Worm (Caenorhabditis elegans) whole organism, late embryonic: Measurements from ENCODE around the gene sdz-13.

Experiments
- C38D4.7 ChIP-seq: fragments of 200-800 bp; sonication (Bioruptor generic); optimal IDR thresholded peaks from 2 replicates; lab custom pipeline; 2018; ENCODE audit warnings: mild to moderate bottlenecking, missing genetic modification characterization, moderate library complexity, missing compliant biosample characterization
- K02D7.2 ChIP-seq: sonication (generic microtip); optimal IDR thresholded peaks from 2 replicates; lab custom pipeline; 2017; ENCODE audit warnings: mild to moderate bottlenecking, missing genetic modification characterization, missing compliant biosample characterization
- K09A11.1 ChIP-seq: sonication (generic microtip); optimal IDR thresholded peaks from 2 replicates; lab custom pipeline; 2017; ENCODE audit warnings: antibody characterized with exemption, mild to moderate bottlenecking, missing genetic modification characterization, missing compliant biosample characterization; ENCODE audit not compliant: insufficient read depth
- T23F11.4 ChIP-seq: fragments of 200-800 bp; sonication (Bioruptor generic); optimal IDR thresholded peaks from 2 replicates; lab custom pipeline; 2018; ENCODE audit warnings: mild to moderate bottlenecking, missing genetic modification characterization, missing compliant biosample characterization
- Y22D7AL.16 ChIP-seq: sonication (generic microtip); optimal IDR thresholded peaks from 2 replicates; lab custom pipeline; 2016; ENCODE audit warnings: missing genetic modification characterization, missing compliant biosample characterization
- ama-1 ChIP-seq: fragments of 150-350 bp; optimal IDR thresholded peaks from 2 replicates; lab custom pipeline; 2014
- ceh-18 ChIP-seq: sonication (generic microtip); optimal IDR thresholded peaks from 2 replicates; lab custom pipeline; 2016; ENCODE audit warnings: missing genetic modification characterization, missing compliant biosample characterization
- ceh-2 ChIP-seq: sonication (generic microtip); optimal IDR thresholded peaks from 2 replicates; lab custom pipeline; 2016; ENCODE audit warnings: missing genotype, missing genetic modification characterization, missing compliant biosample characterization
- ceh-22 ChIP-seq: sonication (generic microtip); optimal IDR thresholded peaks from 2 replicates; lab custom pipeline; 2017; ENCODE audit warnings: missing biosample characterization, missing genetic modification characterization
- ceh-24 ChIP-seq: sonication (generic microtip); optimal IDR thresholded peaks from 2 replicates; lab custom pipeline; 2016; ENCODE audit warnings: mild to moderate bottlenecking, missing genetic modification characterization, missing compliant biosample characterization
- ceh-31 ChIP-seq: sonication (generic microtip); optimal IDR thresholded peaks from 2 replicates; lab custom pipeline; 2016; ENCODE audit warnings: missing genetic modification characterization, missing compliant biosample characterization
- ceh-34 ChIP-seq: sonication (generic microtip); optimal IDR thresholded peaks from 2 replicates; lab custom pipeline; 2016; ENCODE audit warnings: mild to moderate bottlenecking, missing genetic modification characterization, missing compliant biosample characterization
- ceh-45 ChIP-seq: fragments of 200-800 bp; sonication (Bioruptor generic); IDR thresholded peaks from 2 replicates; pipeline ENCODE4 v1.3.6; 2022; ENCODE audit warnings: missing genetic modification reagents, missing genetic modification characterization, missing compliant biosample characterization
- ceh-48 ChIP-seq: sonication (generic microtip); optimal IDR thresholded peaks from 2 replicates; lab custom pipeline; 2016; ENCODE audit warnings: missing genetic modification characterization, inconsistent platforms, missing compliant biosample characterization
- ceh-6 ChIP-seq: fragments of 200-800 bp; sonication (Bioruptor generic); optimal IDR thresholded peaks from 2 replicates; lab custom pipeline; 2018; ENCODE audit warnings: mild to moderate bottlenecking, missing genetic modification characterization, missing compliant biosample characterization
- ceh-9 ChIP-seq: sonication (generic microtip); optimal IDR thresholded peaks from 2 replicates; lab custom pipeline; 2016; ENCODE audit warnings: mild to moderate bottlenecking, missing genetic modification characterization, inconsistent platforms, missing compliant biosample characterization
- dve-1 ChIP-seq: sonication (generic microtip); optimal IDR thresholded peaks from 2 replicates; lab custom pipeline; 2017; ENCODE audit warnings: antibody characterized with exemption, mild to moderate bottlenecking, missing genetic modification characterization, missing compliant biosample characterization
- elt-4 ChIP-seq: sonication (generic microtip); optimal IDR thresholded peaks from 2 replicates; lab custom pipeline; 2016; ENCODE audit warnings: missing genetic modification characterization, missing compliant biosample characterization
- eyg-1 ChIP-seq: sonication (generic microtip); optimal IDR thresholded peaks from 2 replicates; lab custom pipeline; 2016; ENCODE audit warnings: missing genotype, missing genetic modification characterization, missing compliant biosample characterization
- fax-1 ChIP-seq: sonication (generic microtip); optimal IDR thresholded peaks from 2 replicates; lab custom pipeline; 2016; ENCODE audit warnings: missing genotype, missing genetic modification characterization, missing compliant biosample characterization
- fkh-6 ChIP-seq: sonication (generic microtip); optimal IDR thresholded peaks from 2 replicates; lab custom pipeline; 2016; ENCODE audit warnings: missing genetic modification characterization, missing compliant biosample characterization
- gmeb-2 ChIP-seq: sonication (generic microtip); optimal IDR thresholded peaks from 2 replicates; lab custom pipeline; 2016; ENCODE audit warnings: missing genetic modification characterization, inconsistent platforms, missing compliant biosample characterization
- hlh-13 ChIP-seq: fragments of 200-800 bp; sonication (Bioruptor generic); optimal IDR thresholded peaks from 2 replicates; lab custom pipeline; 2018; ENCODE audit warnings: mild to moderate bottlenecking, missing genetic modification characterization, missing compliant biosample characterization
- hlh-15 ChIP-seq: sonication (generic microtip); optimal IDR thresholded peaks from 2 replicates; lab custom pipeline; 2016; ENCODE audit warnings: missing genetic modification characterization, missing compliant biosample characterization
- hlh-30 ChIP-seq: sonication (generic microtip); optimal IDR thresholded peaks from 2 replicates; lab custom pipeline; 2017; ENCODE audit warnings: antibody characterized with exemption, missing genetic modification characterization, missing compliant biosample characterization; ENCODE audit not compliant: insufficient read depth
- nfya-1 ChIP-seq: sonication (generic microtip); optimal IDR thresholded peaks from 2 replicates; lab custom pipeline; 2017; ENCODE audit warnings: missing genetic modification characterization, mild to moderate bottlenecking, missing compliant biosample characterization, antibody characterized with exemption, moderate library complexity
- nhr-11 ChIP-seq: fragments of 150-350 bp; optimal IDR thresholded peaks from 2 replicates; lab custom pipeline; 2014; ENCODE audit warnings: missing biosample characterization, missing genetic modification characterization
- nhr-232 ChIP-seq: sonication (generic microtip); optimal IDR thresholded peaks from 2 replicates; lab custom pipeline; 2016; ENCODE audit warnings: missing genetic modification characterization, missing compliant biosample characterization
- npax-4 ChIP-seq: sonication (generic microtip); optimal IDR thresholded peaks from 2 replicates; lab custom pipeline; 2016; ENCODE audit warnings: missing genetic modification characterization, missing compliant biosample characterization
- odd-2 ChIP-seq: sonication (generic microtip); optimal IDR thresholded peaks from 2 replicates; lab custom pipeline; 2017; ENCODE audit warnings: antibody characterized with exemption, mild to moderate bottlenecking, missing genetic modification characterization, missing compliant biosample characterization
- pat-9 ChIP-seq: fragments of 200-800 bp; sonication (Bioruptor generic); optimal IDR thresholded peaks from 2 replicates; lab custom pipeline; 2018; ENCODE audit warnings: mild to moderate bottlenecking, missing genetic modification characterization, moderate library complexity, missing compliant biosample characterization
- pha-2 ChIP-seq: sonication (generic microtip); optimal IDR thresholded peaks from 2 replicates; lab custom pipeline; 2017; ENCODE audit warnings: mild to moderate bottlenecking, missing genetic modification characterization, missing compliant biosample characterization
- pros-1 ChIP-seq: fragments of 150-350 bp; optimal IDR thresholded peaks from 2 replicates; lab custom pipeline; 2014; ENCODE audit warnings: missing biosample characterization, missing genetic modification reagents, missing genetic modification characterization
- rnt-1 ChIP-seq: sonication (generic microtip); optimal IDR thresholded peaks from 2 replicates; lab custom pipeline; 2016; ENCODE audit warnings: missing genetic modification characterization, missing compliant biosample characterization
- sdc-2 ChIP-seq: sonication (generic microtip); optimal IDR thresholded peaks from 2 replicates; lab custom pipeline; 2016; ENCODE audit warnings: missing genotype, missing genetic modification characterization, missing compliant biosample characterization
- sox-2 ChIP-seq: fragments of 200-800 bp; sonication (Bioruptor generic); IDR thresholded peaks from 2 replicates; pipeline ENCODE4 v1.3.6; 2022; ENCODE audit warnings: missing genetic modification reagents, missing genetic modification characterization, missing compliant biosample characterization
- syd-9 ChIP-seq: sonication (generic microtip); optimal IDR thresholded peaks from 2 replicates; lab custom pipeline; 2016; ENCODE audit warnings: mild to moderate bottlenecking, missing genetic modification characterization, moderate library complexity, missing compliant biosample characterization
- tbx-7 ChIP-seq: sonication (generic microtip); optimal IDR thresholded peaks from 2 replicates; lab custom pipeline; 2016; ENCODE audit warnings: missing genotype, missing genetic modification characterization, missing compliant biosample characterization
- unc-3 ChIP-seq, 2 experiments: fragments of 200-800 bp in 1 of 2; sonication (Bioruptor generic) in 1 of 2; sonication (generic microtip) in 1 of 2; conservative IDR thresholded peaks in 1 of 2; optimal IDR thresholded peaks in 1 of 2; 2 replicates each; pipeline versions ENCODE4 v1.3.6 to Lab custom; 2016 to 2022; ENCODE audit warnings: missing compliant biosample characterization in 2 of 2, missing genetic modification characterization in 2 of 2, missing genetic modification reagents in 1 of 2
- unc-55 ChIP-seq: sonication (generic microtip); optimal IDR thresholded peaks from 2 replicates; lab custom pipeline; 2017; ENCODE audit warnings: missing biosample characterization, missing genetic modification reagents, missing genetic modification characterization
- zip-5 ChIP-seq: sonication (generic microtip); optimal IDR thresholded peaks from 2 replicates; lab custom pipeline; 2016; ENCODE audit warnings: missing genetic modification characterization, missing compliant biosample characterization
- ztf-16 ChIP-seq: sonication (generic microtip); optimal IDR thresholded peaks from 2 replicates; lab custom pipeline; 2017; ENCODE audit warnings: missing genetic modification characterization, missing compliant biosample characterization

Gene sdz-13

DNA sequence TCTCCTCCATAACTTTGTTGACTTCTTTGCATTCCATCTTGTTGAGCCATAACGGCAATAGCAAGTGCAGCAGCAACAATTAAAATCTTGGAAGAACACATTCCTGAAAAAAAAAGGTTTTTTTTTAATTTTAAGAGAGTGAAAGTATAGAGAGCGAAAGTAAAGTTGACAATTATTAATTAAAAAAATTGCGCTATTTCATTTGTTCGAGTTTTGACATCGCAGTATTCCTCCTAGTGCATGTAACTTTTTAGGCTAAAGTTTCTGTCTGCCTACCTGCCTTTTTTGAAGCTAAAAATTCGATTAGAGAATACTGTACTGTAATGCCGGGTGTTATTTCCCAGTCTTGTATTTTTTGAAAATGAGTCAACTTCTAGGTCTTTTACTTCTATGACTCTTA, 12.6 kb upstream of the sdz-13 start, which contains the start of gene srlf-12:
srlf-12 (minus strand) TSS at position 101 of the 400 bp plus-strand sequence.
- no peak for TF ChIP-seq ceh-6 (GFP tag; lab: Kevin White, UChicago)
- TF ChIP-seq K09A11.1 (tag; lab: Kevin White, UChicago): no peak
- TF ChIP-seq ceh-9: no peak
- TF ChIP-seq syd-9: no peak
- no peak for TF ChIP-seq unc-55 (GFP tag; lab: Kevin White, UChicago)

DNA sequence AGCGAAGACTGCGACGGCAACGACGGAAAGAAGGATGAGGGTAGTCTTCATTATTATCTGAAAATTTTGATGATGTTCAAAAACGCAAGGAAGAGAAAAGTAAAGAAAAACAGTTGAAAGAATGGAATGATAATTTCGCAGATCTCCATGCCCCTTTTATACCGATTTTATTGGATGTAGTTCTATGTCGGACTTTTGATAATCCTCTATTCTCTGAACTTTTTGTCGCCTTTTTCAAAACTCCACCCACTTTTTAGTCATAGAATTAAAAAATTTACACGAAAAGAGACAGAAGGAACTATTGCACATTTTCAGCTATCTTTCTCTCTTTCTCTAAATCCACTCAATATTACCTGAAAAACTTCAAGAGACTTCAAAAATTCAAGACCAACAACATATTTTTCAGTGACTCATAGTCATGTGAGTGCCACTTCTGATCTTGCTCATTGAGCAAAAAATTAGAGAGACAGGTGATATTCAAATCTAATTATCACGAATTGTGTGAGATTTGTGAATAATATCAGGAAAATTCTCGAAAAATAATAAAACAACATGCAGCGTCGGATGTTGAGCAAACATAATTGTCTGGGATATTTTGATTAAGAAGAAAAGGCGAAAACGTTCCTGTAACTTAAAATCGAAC, 10.5 kb upstream of the sdz-13 start, which contains the start of gene F13E9.15:
F13E9.15 (minus strand) TSS at position 51 of the 643 bp plus-strand sequence.
- TF ChIP-seq odd-2 (no peak), ztf-16 (tag; lab: Kevin White, UChicago) (no peak), ceh-31 (tag; lab: Kevin White, UChicago) (no peak), npax-4 (no peak), sdc-2 (tag; lab: Kevin White, UChicago) (no peak), syd-9 (no peak), rnt-1 (tag; lab: Kevin White, UChicago) (no peak), ceh-18 (tag; lab: Kevin White, UChicago) (no peak), ceh-34 (tag; lab: Kevin White, UChicago) (no peak), hlh-30 (tag; lab: Kevin White, UChicago) (no peak), tbx-7 (tag; lab: Kevin White, UChicago) (no peak), fkh-6 (tag; lab: Kevin White, UChicago) (no peak), zip-5 (no peak), unc-3 (GFP tag; conservative IDR thresholded peaks at IDR 0.05; lab: Robert Waterston, UW) (no peak), unc-3 (tag; optimal IDR thresholded peaks at IDR 0.05; lab: Kevin White, UChicago) (no peak), nhr-232 (tag; lab: Kevin White, UChicago) (no peak), fax-1 (tag; lab: Kevin White, UChicago) (no peak), ceh-45 (GFP tag; lab: Robert Waterston, UW) (no peak)

DNA sequence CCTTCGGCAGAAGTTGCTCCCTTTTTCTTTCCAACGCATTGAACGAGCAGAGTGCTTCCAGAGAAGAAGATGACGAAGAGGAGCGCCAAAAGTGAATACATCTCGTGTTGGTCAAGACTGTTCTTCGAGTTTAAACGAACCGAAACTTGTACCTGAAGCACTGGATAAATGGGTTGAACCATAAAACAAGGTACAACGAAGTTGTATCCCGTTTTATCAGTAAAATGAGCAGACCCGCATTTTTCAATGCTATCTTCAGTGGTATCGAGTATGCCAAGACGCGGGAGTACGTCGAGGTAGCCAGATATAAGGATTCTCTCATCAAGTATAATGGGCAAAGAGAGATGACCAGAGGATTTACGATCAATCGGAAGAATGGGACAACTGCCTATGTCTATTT, 7.8 kb upstream of the sdz-13 start, which contains the start of gene F13E9.16:
F13E9.16 (minus strand) TSS at position 101 of the 400 bp plus-strand sequence.
- no peak for TF ChIP-seq eyg-1 (tag; lab: Kevin White, UChicago)
- no peak for TF ChIP-seq ceh-2
- no peak for TF ChIP-seq Y22D7AL.16 (tag; lab: Kevin White, UChicago)
- TF ChIP-seq sox-2: no peak
- no peak for TF ChIP-seq odd-2
- TF ChIP-seq ceh-22 (tag; lab: Kevin White, UChicago): no peak
- no peak for TF ChIP-seq pha-2
- no peak for TF ChIP-seq nhr-11 (tag; lab: Kevin White, UChicago)
- TF ChIP-seq ceh-9: no peak
- no peak for TF ChIP-seq C38D4.7 (GFP tag; lab: Kevin White, UChicago)
- no peak for TF ChIP-seq unc-55 (GFP tag; lab: Kevin White, UChicago)
- TF ChIP-seq pros-1 (tag; lab: Kevin White, UChicago): no peak
- no peak for TF ChIP-seq ceh-31 (tag; lab: Kevin White, UChicago)
- no peak for TF ChIP-seq ceh-18 (tag; lab: Kevin White, UChicago)
- TF ChIP-seq sdc-2 (tag; lab: Kevin White, UChicago): no peak
- TF ChIP-seq ceh-48 (tag; lab: Kevin White, UChicago): no peak

DNA sequence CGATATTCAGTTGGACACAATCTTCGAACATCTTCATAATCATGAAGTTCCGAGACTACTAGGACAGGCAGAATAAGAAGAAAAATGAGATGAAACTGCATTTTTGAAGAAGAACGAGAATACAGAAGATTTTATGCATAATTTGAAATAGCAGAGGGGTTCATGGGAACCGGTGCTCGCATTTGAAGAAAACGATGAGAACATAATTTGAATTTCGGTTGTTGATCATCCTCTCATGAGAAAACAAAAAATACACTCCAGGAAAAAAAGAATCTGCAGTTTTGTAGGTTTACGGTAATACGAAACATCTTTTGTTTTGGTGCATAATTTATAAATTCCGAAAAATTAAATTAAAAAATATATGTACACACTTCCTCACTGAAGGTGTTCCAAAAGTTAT, 6.5 kb upstream of the sdz-13 start, which contains the start of gene srlf-11:
srlf-11 (minus strand) TSS at position 101 of the 400 bp plus-strand sequence.
- TF ChIP-seq ceh-18 (tag; lab: Kevin White, UChicago) (no peak), syd-9 (no peak), ceh-24 (tag; lab: Kevin White, UChicago) (no peak), elt-4 (tag; lab: Kevin White, UChicago) (no peak), gmeb-2 (tag; lab: Kevin White, UChicago) (no peak), hlh-15 (no peak), pros-1 (tag; lab: Kevin White, UChicago) (no peak), nhr-232 (tag; lab: Kevin White, UChicago) (no peak), unc-55 (GFP tag; lab: Kevin White, UChicago) (no peak), dve-1 (no peak), hlh-13 (GFP tag; lab: Kevin White, UChicago) (no peak), T23F11.4 (no peak), ama-1 (lab: Kevin White, UChicago) (no peak), Y22D7AL.16 (tag; lab: Kevin White, UChicago) (no peak), ceh-6 (GFP tag; lab: Kevin White, UChicago) (no peak), ceh-48 (tag; lab: Kevin White, UChicago) (no peak), nfya-1 (tag; lab: Kevin White, UChicago) (no peak), K02D7.2 (tag; lab: Kevin White, UChicago) (no peak), pat-9 (tag; lab: Kevin White, UChicago) (no peak)
